Worm (Caenorhabditis elegans) whole organism, mixed stage, embryonic: ENCODE data around the gene ZK1248.17.

Experiments
- blmp-1 ChIP-seq: fragments of 150-350 bp; optimal IDR thresholded peaks from 2 replicates; lab custom pipeline; 2014; ENCODE audit warnings: missing biosample characterization, missing genetic modification characterization
- flh-1 ChIP-seq: fragments of 200-800 bp; sonication (Bioruptor generic); optimal IDR thresholded peaks from 2 replicates; lab custom pipeline; 2018; ENCODE audit warnings: mild to moderate bottlenecking, missing genetic modification characterization, moderate library complexity, missing compliant biosample characterization
- lsy-2 ChIP-seq: fragments of 150-350 bp; optimal IDR thresholded peaks from 2 replicates; lab custom pipeline; 2014; ENCODE audit warnings: missing biosample characterization, missing genetic modification characterization
- nhr-237 ChIP-seq: fragments of 150-350 bp; optimal IDR thresholded peaks from 2 replicates; lab custom pipeline; 2014; ENCODE audit warnings: missing biosample characterization, missing genetic modification characterization
- nhr-28 ChIP-seq: fragments of 150-350 bp; optimal IDR thresholded peaks from 2 replicates; lab custom pipeline; 2014; ENCODE audit warnings: missing biosample characterization, missing genetic modification characterization
- sem-2 ChIP-seq: fragments of 200-800 bp; sonication (Bioruptor generic); optimal IDR thresholded peaks from 2 replicates; lab custom pipeline; 2018; ENCODE audit warnings: mild to moderate bottlenecking, missing genetic modification characterization, missing compliant biosample characterization
- unc-62 ChIP-seq: fragments of 150-350 bp; optimal IDR thresholded peaks from 2 replicates; lab custom pipeline; 2014; ENCODE audit warnings: missing biosample characterization, missing genetic modification reagents, missing genetic modification characterization
- zip-8 ChIP-seq: fragments of 150-350 bp; optimal IDR thresholded peaks from 2 replicates; lab custom pipeline; 2014; ENCODE audit warnings: missing biosample characterization, missing genetic modification characterization

- TF ChIP-seq unc-62 (no peak), nhr-28 (tag; lab: Kevin White, UChicago) (no peak), lsy-2 (no peak), sem-2 (GFP tag; lab: Kevin White, UChicago) (no peak), flh-1 (no peak), blmp-1 (tag; lab: Kevin White, UChicago) (no peak), nhr-237 (tag; lab: Kevin White, UChicago) (no peak), zip-8 (no peak)
Measured at ce11 chrII:5833136-5833535, 12.2 kb downstream of the ZK1248.17 start, which contains the start of gene gtap-1.
